Fruit fly (Drosophila melanogaster): Measurements from ENCODE around the gene pkm.

Gene pkm

DNA sequence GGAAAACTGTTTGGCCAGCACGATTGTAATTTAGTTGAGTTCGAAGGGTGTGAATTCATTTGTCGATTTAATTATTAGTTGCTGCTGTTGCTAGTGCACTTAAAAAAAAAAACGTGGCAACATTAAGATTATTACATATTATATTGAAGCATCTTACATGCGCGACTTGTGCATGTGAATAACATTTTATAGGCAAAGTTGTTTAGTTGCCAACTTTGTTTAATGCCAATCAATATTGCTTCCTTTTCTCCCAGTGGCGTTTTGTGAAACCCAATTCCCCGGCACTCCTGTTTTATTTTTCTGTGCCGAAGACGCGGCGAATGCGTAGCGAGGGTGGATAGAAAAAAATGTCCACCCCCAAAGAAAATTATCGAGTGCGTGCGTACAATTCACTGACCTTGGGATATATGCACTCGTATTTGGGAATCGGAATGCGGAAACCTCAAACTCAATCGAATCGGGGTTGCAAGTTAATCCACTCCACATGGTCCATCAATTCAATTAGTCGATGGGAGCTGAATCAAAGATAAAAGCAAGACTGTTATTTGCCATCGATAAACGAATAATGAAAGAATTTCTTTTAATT lies 45.1 kb upstream of the pkm start (continued):
- no peak for TF ChIP-seq prd (optimal IDR thresholded peaks at IDR 0.05)
- TF ChIP-seq prd (GFP tag; IDR thresholded peaks at IDR 0.05): peak; percentile 74
- peak; percentile 29 for TF ChIP-seq Six4 (GFP tag; optimal IDR thresholded peaks at IDR 0.05)
- no peak for TF ChIP-seq repo (GFP tag; optimal IDR thresholded peaks at IDR 0.05)
- peak; percentile 52 for TF ChIP-seq gcm (GFP tag; optimal IDR thresholded peaks at IDR 0.05)
- peak; percentile 81 for TF ChIP-seq CG10979 (tag; optimal IDR thresholded peaks at IDR 0.05)
- TF ChIP-seq zf30C (GFP tag; optimal IDR thresholded peaks at IDR 0.05): peak; percentile 70
- 0 out of 2 replicates have a peak, but pooled peaks have one; percentile 7 for TF ChIP-seq CG7372 (GFP tag; IDR thresholded peaks at IDR 0.05)
- TF ChIP-seq odd (GFP tag; optimal IDR thresholded peaks at IDR 0.05): peak; percentile 24
- no peak for TF ChIP-seq B-H2 (GFP tag; optimal IDR thresholded peaks at IDR 0.05)
- TF ChIP-seq caup (GFP tag; optimal IDR thresholded peaks at IDR 0.05; ENCODE audit: severe bottlenecking): no peak
- TF ChIP-seq CG11093 (GFP tag; IDR thresholded peaks at IDR 0.05): peak; percentile 19; the same call in 1 of the 3 replicates
- TF ChIP-seq Hr3 (GFP tag; optimal IDR thresholded peaks at IDR 0.05): peak; percentile 14
- TF ChIP-seq slbo (GFP tag; IDR thresholded peaks at IDR 0.05): peak; percentile 46
- TF ChIP-seq CG15601 (tag; optimal IDR thresholded peaks at IDR 0.05): peak; percentile 50
- TF ChIP-seq dysf (GFP tag; IDR thresholded peaks at IDR 0.05): peak; percentile 33; the same call in 1 of the 3 replicates
- TF ChIP-seq Eip74EF (GFP tag; optimal IDR thresholded peaks at IDR 0.05): peak in 1 of 2 experiments; percentile 1
- TF ChIP-seq CG18262 (tag; optimal IDR thresholded peaks at IDR 0.05): peak; percentile 64
- peak; percentile 27 for TF ChIP-seq tup (GFP tag; optimal IDR thresholded peaks at IDR 0.05)
- TF ChIP-seq CG10147 (GFP tag; optimal IDR thresholded peaks at IDR 0.05): no peak
- peak; percentile 80 for TF ChIP-seq CG10959 (GFP tag; IDR thresholded peaks at IDR 0.05)
- TF ChIP-seq mam (GFP tag; optimal IDR thresholded peaks at IDR 0.05): peak; percentile 13
- no peak for TF ChIP-seq HmgD (GFP tag; optimal IDR thresholded peaks at IDR 0.05)
- TF ChIP-seq CG18476 (GFP tag; optimal IDR thresholded peaks at IDR 0.05): peak; percentile 64
- peak; percentile 30 for TF ChIP-seq CG12769 (tag; optimal IDR thresholded peaks at IDR 0.05)
- peak; percentile 47 for TF ChIP-seq CG2202 (tag; optimal IDR thresholded peaks at IDR 0.05)
- no peak for TF ChIP-seq pzg (GFP tag; optimal IDR thresholded peaks at IDR 0.05)
- TF ChIP-seq sisA (GFP tag; IDR thresholded peaks at IDR 0.05): peak; percentile 62
- peak; percentile 23 for TF ChIP-seq CG8359 (GFP tag; optimal IDR thresholded peaks at IDR 0.05; ENCODE audit: borderline replicate concordance)
- peak; percentile 23; the same call in 2 of the 3 replicates for TF ChIP-seq B-H1 (GFP tag; IDR thresholded peaks at IDR 0.05)
- TF ChIP-seq CG16815 (GFP tag; optimal IDR thresholded peaks at IDR 0.05): peak; percentile 47
- TF ChIP-seq Camta (GFP tag; optimal IDR thresholded peaks at IDR 0.05): peak; percentile 48
- TF ChIP-seq Fer2 (tag; optimal IDR thresholded peaks at IDR 0.05): no peak
- TF ChIP-seq CG11456 (GFP tag; IDR thresholded peaks at IDR 0.05): peak; percentile 64; the same call in 1 of the 3 replicates
- peak; percentile 23 for TF ChIP-seq CG8089 (GFP tag; optimal IDR thresholded peaks at IDR 0.05)
- TF ChIP-seq NC2β (GFP tag; optimal IDR thresholded peaks at IDR 0.05): peak; percentile 53
- TF ChIP-seq sim (GFP tag; IDR thresholded peaks at IDR 0.05): peak; percentile 62; the same call in 1 of the 2 replicates
- peak; percentile 85 for TF ChIP-seq ci (GFP tag; IDR thresholded peaks at IDR 0.05)
- peak; percentile 64 for TF ChIP-seq CG8388 (GFP tag; optimal IDR thresholded peaks at IDR 0.05)
- TF ChIP-seq Elba2 (GFP tag; optimal IDR thresholded peaks at IDR 0.05): no peak
- TF ChIP-seq ttk (GFP tag; IDR thresholded peaks at IDR 0.05): peak; percentile 54
- peak; percentile 83 for TF ChIP-seq dmrt11E (tag; optimal IDR thresholded peaks at IDR 0.05)
- peak; percentile 66 for TF ChIP-seq CG9727 (GFP tag; optimal IDR thresholded peaks at IDR 0.05)
- TF ChIP-seq Sox102F (GFP tag; optimal IDR thresholded peaks at IDR 0.05): peak; percentile 63
- TF ChIP-seq lov (optimal IDR thresholded peaks at IDR 0.05): no peak
- TF ChIP-seq lov (GFP tag; IDR thresholded peaks at IDR 0.05): 0 out of 3 replicates have a peak, but pooled peaks have one; percentile 39
- no peak for TF ChIP-seq CG13894 (tag; optimal IDR thresholded peaks at IDR 0.05)
- peak; percentile 71 for TF ChIP-seq CG2875 (GFP tag; optimal IDR thresholded peaks at IDR 0.05)
- TF ChIP-seq CG11723 (GFP tag; optimal IDR thresholded peaks at IDR 0.05): peak; percentile 28
